Worm (Caenorhabditis elegans) whole organism, young adult: ENCODE results near the gene dpy-2.
A peak's percentile ranks its signal among the peaks of the same experiment; 100 is the strongest.

ENCODE experiments used
- B0019.2 ChIP-seq: fragments of 200-800 bp; sonication (Bioruptor generic); conservative IDR thresholded peaks from 2 replicates; pipeline ENCODE4 v1.3.6; 2022; ENCODE audit warnings: missing genetic modification reagents, missing genetic modification characterization, missing compliant biosample characterization
- B0261.1 ChIP-seq: sonication (generic microtip); optimal IDR thresholded peaks from 2 replicates; lab custom pipeline; 2016; ENCODE audit warnings: mild to moderate bottlenecking, missing genetic modification characterization, moderate library complexity, missing compliant biosample characterization
- D2030.7 ChIP-seq: fragments of 200-800 bp; sonication (Bioruptor generic); IDR thresholded peaks from 2 replicates; pipeline ENCODE4 v1.3.6; 2022; ENCODE audit warnings: missing genetic modification reagents, missing genetic modification characterization, missing compliant biosample characterization
- F33H1.4 ChIP-seq: fragments of 200-800 bp; sonication (Bioruptor generic); IDR thresholded peaks from 2 replicates; pipeline ENCODE4 v1.3.6; 2022; ENCODE audit warnings: missing genetic modification reagents, missing genetic modification characterization, missing compliant biosample characterization
- F37B4.10 ChIP-seq: fragments of 200-800 bp; sonication (Bioruptor generic); IDR thresholded peaks from 2 replicates; pipeline ENCODE4 v1.3.6; 2022; ENCODE audit warnings: missing genetic modification characterization, missing compliant biosample characterization
- F49E8.2 ChIP-seq: sonication (generic microtip); optimal IDR thresholded peaks from 3 replicates; lab custom pipeline; 2017; ENCODE audit warnings: missing genetic modification characterization, mild to moderate bottlenecking, missing compliant biosample characterization, antibody characterized with exemption, moderate library complexity; ENCODE audit not compliant: insufficient read depth
- F52B5.7 ChIP-seq: sonication (generic microtip); optimal IDR thresholded peaks from 2 replicates; lab custom pipeline; 2016; ENCODE audit warnings: mild to moderate bottlenecking, missing genetic modification characterization, missing compliant biosample characterization
- F57A8.1 ChIP-seq: fragments of 200-800 bp; sonication (Bioruptor generic); optimal IDR thresholded peaks from 2 replicates; lab custom pipeline; 2018; ENCODE audit warnings: mild to moderate bottlenecking, missing genetic modification characterization, moderate library complexity, missing compliant biosample characterization
- K12H6.12 ChIP-seq: fragments of 200-800 bp; sonication (Bioruptor generic); optimal IDR thresholded peaks from 2 replicates; lab custom pipeline; 2018; ENCODE audit warnings: mild to moderate bottlenecking, missing genetic modification characterization, missing compliant biosample characterization
- T26A5.8 ChIP-seq: sonication (generic microtip); optimal IDR thresholded peaks from 2 replicates; lab custom pipeline; 2016; ENCODE audit warnings: missing genetic modification characterization, missing compliant biosample characterization
- ZK185.1 ChIP-seq: sonication (generic microtip); optimal IDR thresholded peaks from 2 replicates; lab custom pipeline; 2016; ENCODE audit warnings: mild to moderate bottlenecking, missing genetic modification characterization, missing compliant biosample characterization; ENCODE audit not compliant: poor library complexity, severe bottlenecking
- aptf-2 ChIP-seq: fragments of 200-800 bp; sonication (Bioruptor generic); conservative IDR thresholded peaks from 2 replicates; pipeline ENCODE4 v1.3.6; 2022; ENCODE audit warnings: missing genetic modification reagents, missing genetic modification characterization, missing compliant biosample characterization
- attf-5 ChIP-seq: fragments of 200-800 bp; sonication (Bioruptor generic); optimal IDR thresholded peaks from 2 replicates; lab custom pipeline; 2018; ENCODE audit warnings: mild to moderate bottlenecking, missing genetic modification characterization, missing compliant biosample characterization
- bed-1 ChIP-seq: fragments of 200-800 bp; sonication (Bioruptor generic); IDR thresholded peaks from 2 replicates; pipeline ENCODE4 v1.3.6; 2022; ENCODE audit warnings: missing genetic modification reagents, missing genetic modification characterization, missing compliant biosample characterization
- ceh-27 ChIP-seq: fragments of 200-800 bp; sonication (Bioruptor generic); optimal IDR thresholded peaks from 2 replicates; lab custom pipeline; 2018; ENCODE audit warnings: mild to moderate bottlenecking, missing genetic modification characterization, moderate library complexity, missing compliant biosample characterization
- ceh-40 ChIP-seq: fragments of 200-800 bp; sonication (Bioruptor generic); IDR thresholded peaks from 2 replicates; pipeline ENCODE4 v1.3.6; 2022; ENCODE audit warnings: missing genetic modification characterization, missing compliant biosample characterization
- ceh-58 ChIP-seq: fragments of 200-800 bp; sonication (Bioruptor generic); IDR thresholded peaks from 2 replicates; pipeline ENCODE4 v1.3.6; 2022; ENCODE audit warnings: missing genetic modification characterization, missing compliant biosample characterization
- dox-1 ChIP-seq: fragments of 200-800 bp; sonication (Bioruptor generic); IDR thresholded peaks from 2 replicates; pipeline ENCODE4 v1.3.6; 2022; ENCODE audit warnings: missing genetic modification reagents, missing genetic modification characterization, missing compliant biosample characterization
- efl-1 ChIP-seq: fragments of 150-350 bp; optimal IDR thresholded peaks from 2 replicates; lab custom pipeline; 2014; ENCODE audit warnings: missing biosample characterization, missing genetic modification reagents, missing genetic modification characterization
- ekl-4 ChIP-seq: fragments of 200-800 bp; sonication (Bioruptor generic); IDR thresholded peaks from 2 replicates; pipeline ENCODE4 v1.3.6; 2022; ENCODE audit warnings: missing genetic modification reagents, missing genetic modification characterization, missing compliant biosample characterization
- gei-17 ChIP-seq: fragments of 200-800 bp; sonication (Bioruptor generic); optimal IDR thresholded peaks from 2 replicates; lab custom pipeline; 2018; ENCODE audit warnings: mild to moderate bottlenecking, missing genetic modification characterization, missing compliant biosample characterization
- hlh-12 ChIP-seq: sonication (generic microtip); optimal IDR thresholded peaks from 2 replicates; lab custom pipeline; 2016; ENCODE audit warnings: missing genetic modification characterization, missing compliant biosample characterization
- hmg-1.2 ChIP-seq: fragments of 200-800 bp; sonication (Bioruptor generic); IDR thresholded peaks from 2 replicates; pipeline ENCODE4 v1.3.6; 2022; ENCODE audit warnings: missing genetic modification reagents, missing genetic modification characterization, missing compliant biosample characterization
- hrde-1 ChIP-seq: sonication (generic microtip); optimal IDR thresholded peaks from 2 replicates; lab custom pipeline; 2016; ENCODE audit warnings: missing genetic modification characterization, mild to moderate bottlenecking, missing compliant biosample characterization, moderate library complexity, missing genotype, missing genetic modification reagents, borderline replicate concordance
- hsf-1 ChIP-seq: fragments of 200-800 bp; sonication (Bioruptor generic); IDR thresholded peaks from 2 replicates; pipeline ENCODE4 v1.3.6; 2022; ENCODE audit warnings: missing genetic modification reagents, missing genetic modification characterization, missing compliant biosample characterization
- lag-1 ChIP-seq: fragments of 200-800 bp; sonication (Bioruptor generic); IDR thresholded peaks from 2 replicates; pipeline ENCODE4 v1.3.6; 2022; ENCODE audit warnings: missing genetic modification reagents, missing genetic modification characterization, missing compliant biosample characterization
- let-607 ChIP-seq, 2 experiments: fragments of 200-800 bp in 1 of 2; sonication (Bioruptor generic) in 1 of 2; sonication (generic microtip) in 1 of 2; optimal IDR thresholded peaks; 2 replicates each; lab custom pipeline; 2016 to 2018; ENCODE audit warnings: mild to moderate bottlenecking in 2 of 2, missing compliant biosample characterization in 2 of 2, missing genetic modification characterization in 2 of 2, moderate library complexity in 2 of 2, missing genotype in 1 of 2
- lin-35 ChIP-seq, 3 experiments: fragments of 150-350 bp in 2 of 3; sonication (generic microtip) in 1 of 3; optimal IDR thresholded peaks; 2 replicates each; lab custom pipeline; 2014 to 2018; ENCODE audit warnings: missing biosample characterization in 3 of 3, missing genetic modification characterization in 3 of 3, missing genetic modification reagents in 3 of 3
- lir-1 ChIP-seq: fragments of 200-800 bp; sonication (Bioruptor generic); conservative IDR thresholded peaks from 2 replicates; pipeline ENCODE4 v1.3.6; 2022; ENCODE audit warnings: missing genetic modification reagents, missing genetic modification characterization, missing compliant biosample characterization
- lsl-1 ChIP-seq: fragments of 200-800 bp; sonication (Bioruptor generic); optimal IDR thresholded peaks from 2 replicates; lab custom pipeline; 2018; ENCODE audit warnings: mild to moderate bottlenecking, missing genetic modification characterization, moderate library complexity, missing compliant biosample characterization
- madf-3 ChIP-seq: fragments of 200-800 bp; sonication (Bioruptor generic); IDR thresholded peaks from 2 replicates; pipeline ENCODE4 v1.3.6; 2022; ENCODE audit warnings: missing genetic modification reagents, missing genetic modification characterization, missing compliant biosample characterization
- madf-6 ChIP-seq: fragments of 200-800 bp; sonication (Bioruptor generic); IDR thresholded peaks from 2 replicates; pipeline ENCODE4 v1.3.6; 2022; ENCODE audit warnings: missing genetic modification reagents, missing genetic modification characterization, missing compliant biosample characterization
- mcd-1 ChIP-seq: fragments of 200-800 bp; sonication (Bioruptor generic); IDR thresholded peaks from 2 replicates; pipeline ENCODE4 v1.3.6; 2022; ENCODE audit warnings: missing genetic modification reagents, missing genetic modification characterization, missing compliant biosample characterization
- nfya-1 ChIP-seq: sonication (generic microtip); optimal IDR thresholded peaks from 2 replicates; lab custom pipeline; 2017; ENCODE audit warnings: antibody characterized with exemption, missing compliant biosample characterization, missing genetic modification characterization, borderline replicate concordance; ENCODE audit not compliant: insufficient read depth
- nhr-80 ChIP-seq: sonication (generic microtip); optimal IDR thresholded peaks from 2 replicates; lab custom pipeline; 2016; ENCODE audit warnings: missing genetic modification characterization, missing compliant biosample characterization
- pbrm-1 ChIP-seq: fragments of 200-800 bp; sonication (Bioruptor generic); IDR thresholded peaks from 2 replicates; pipeline ENCODE4 v1.3.6; 2022; ENCODE audit warnings: missing genetic modification reagents, missing genetic modification characterization, missing compliant biosample characterization
- rpc-1 ChIP-seq, 2 experiments: fragments of 150-350 bp in 1 of 2; sonication (generic microtip) in 1 of 2; optimal IDR thresholded peaks; 2 replicates each; lab custom pipeline; 2014 to 2018; ENCODE audit warnings: missing biosample characterization in 1 of 2, missing genetic modification characterization in 1 of 2, missing genetic modification reagents in 1 of 2, missing genotype in 1 of 2
- sea-2 ChIP-seq: fragments of 200-800 bp; sonication (Bioruptor generic); IDR thresholded peaks from 2 replicates; pipeline ENCODE4 v1.3.6; 2022; ENCODE audit warnings: missing genetic modification characterization, missing compliant biosample characterization
- unc-62 ChIP-seq: fragments of 150-350 bp; optimal IDR thresholded peaks from 2 replicates; lab custom pipeline; 2014; ENCODE audit warnings: missing biosample characterization, missing genetic modification reagents, missing genetic modification characterization
- xnd-1 ChIP-seq: sonication (generic microtip); optimal IDR thresholded peaks from 2 replicates; lab custom pipeline; 2016; ENCODE audit warnings: missing genotype, missing genetic modification reagents, missing genetic modification characterization, missing compliant biosample characterization
- zfh-2 ChIP-seq: fragments of 200-800 bp; sonication (Bioruptor generic); conservative IDR thresholded peaks from 2 replicates; pipeline ENCODE4 v1.3.6; 2022; ENCODE audit warnings: missing genetic modification reagents, missing genetic modification characterization, missing compliant biosample characterization

Gene dpy-2

DNA sequence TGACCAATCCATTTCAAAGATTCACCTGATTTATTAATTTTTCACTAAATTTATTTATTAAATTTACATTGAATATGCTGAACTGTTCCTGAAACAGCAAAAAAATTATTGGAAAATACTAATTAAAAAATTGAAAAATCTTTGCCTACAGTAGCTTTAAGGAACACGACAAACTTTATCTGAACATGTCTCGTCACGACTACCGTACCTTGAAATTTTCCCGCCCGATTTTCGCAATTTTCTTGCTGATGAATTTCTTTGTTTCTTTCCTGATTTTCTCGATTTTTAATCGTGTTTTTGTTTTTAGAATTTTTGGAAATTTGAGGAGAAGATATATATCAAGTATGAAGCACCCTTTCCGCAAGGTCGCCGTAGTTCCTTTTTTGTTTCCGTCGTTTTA is 31.2 kb upstream of the dpy-2 start (continued):
- peak in 1 of 3 experiments; percentile 12 for TF ChIP-seq lin-35 (GFP tag; optimal IDR thresholded peaks at IDR 0.05; lab: Kevin White, UChicago)
- no peak for TF ChIP-seq ekl-4 (GFP tag; lab: Robert Waterston, UW)
- TF ChIP-seq aptf-2 (GFP tag; lab: Robert Waterston, UW), result no peak
- no peak for TF ChIP-seq nfya-1 (tag; lab: Kevin White, UChicago)
- TF ChIP-seq hsf-1 (GFP tag; lab: Robert Waterston, UW), result 0 out of 2 replicates have a peak, but pooled peaks have one; percentile 34
- peak; percentile 88 for TF ChIP-seq efl-1 (GFP tag; lab: Kevin White, UChicago)
- no peak for TF ChIP-seq ceh-40 (GFP tag; lab: Robert Waterston, UW)
- peak; percentile 70 for TF ChIP-seq D2030.7
- TF ChIP-seq lir-1 (GFP tag; lab: Robert Waterston, UW), result no peak
- TF ChIP-seq pbrm-1 (GFP tag; lab: Robert Waterston, UW), result 0 out of 2 replicates have a peak, but pooled peaks have one; percentile 46
- peak; percentile 95 for TF ChIP-seq lsl-1
- TF ChIP-seq madf-6 (GFP tag; lab: Robert Waterston, UW), result peak; percentile 92
- TF ChIP-seq F57A8.1 (GFP tag; lab: Kevin White, UChicago), result no peak
- no peak for TF ChIP-seq ceh-27
- TF ChIP-seq F37B4.10 (GFP tag; lab: Robert Waterston, UW), result no peak
- peak; percentile 55 for TF ChIP-seq F49E8.2 (tag; lab: Kevin White, UChicago)
- TF ChIP-seq B0261.1 (tag; lab: Kevin White, UChicago), result no peak
- peak; percentile 81 for TF ChIP-seq xnd-1 (tag; lab: Kevin White, UChicago)
- TF ChIP-seq, all 124 proteins: peak for 16

DNA sequence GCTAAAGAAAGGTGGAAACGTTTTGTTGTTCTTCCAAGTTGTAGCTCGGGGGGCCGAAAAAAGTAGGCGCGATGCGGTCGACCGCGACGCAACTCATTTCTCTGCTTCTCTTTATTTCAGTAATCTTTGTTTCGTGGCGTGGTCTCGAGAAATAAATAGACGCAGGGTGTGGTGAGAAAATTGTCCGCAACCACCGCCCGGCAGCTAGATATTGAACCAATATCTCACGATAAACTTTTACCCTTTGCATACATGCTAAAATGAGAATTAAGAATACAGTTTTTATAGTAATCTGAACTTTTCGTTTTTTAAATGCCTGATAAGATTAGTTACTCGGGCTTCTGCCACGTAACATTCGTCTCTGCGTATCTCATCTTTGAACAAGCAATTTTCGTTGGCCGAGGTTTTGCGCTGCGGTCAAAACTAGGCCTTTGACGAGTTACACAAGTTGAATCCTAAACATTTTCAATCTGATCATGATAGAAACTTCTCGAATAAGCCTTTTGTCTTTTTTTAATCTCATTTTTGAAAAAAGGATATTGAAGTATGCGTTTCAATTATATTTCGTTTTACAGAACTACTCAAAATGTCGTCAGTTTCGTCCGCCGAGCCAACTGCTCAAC is 30.3 kb upstream of the dpy-2 start, which contains the start of gene gyf-1:
TSS of gene gyf-1 (plus strand) at position 573 of the 623 bp plus-strand sequence.
- TF ChIP-seq efl-1 (GFP tag; lab: Kevin White, UChicago) (no peak), lag-1 (no peak), T26A5.8 (tag; lab: Kevin White, UChicago) (no peak), F33H1.4 (GFP tag; lab: Robert Waterston, UW) (no peak), ceh-58 (GFP tag; lab: Robert Waterston, UW) (no peak), B0019.2 (no peak), unc-62 (GFP tag; lab: Kevin White, UChicago) (no peak), rpc-1 (optimal IDR thresholded peaks at IDR 0.05; lab: Kevin White, UChicago) (no peak), rpc-1 (tag; optimal IDR thresholded peaks at IDR 0.05; lab: Kevin White, UChicago) (no peak), madf-3 (GFP tag; lab: Robert Waterston, UW) (peak; percentile 56; the same call in 1 of the 2 replicates), ZK185.1 (tag; lab: Kevin White, UChicago) (peak; percentile 3), gei-17 (GFP tag; lab: Kevin White, UChicago) (no peak), let-607 (tag; optimal IDR thresholded peaks at IDR 0.05; lab: Kevin White, UChicago) (peak in 1 of 2 experiments; percentile 34), ceh-27 (peak; percentile 39), mcd-1 (GFP tag; lab: Robert Waterston, UW) (peak; percentile 13; the same call in 1 of the 2 replicates), zfh-2 (peak; percentile 68; the same call in 1 of the 2 replicates), hrde-1 (no peak), bed-1 (GFP tag; lab: Robert Waterston, UW) (no peak), hlh-12 (tag; lab: Kevin White, UChicago) (no peak), dox-1 (GFP tag; lab: Robert Waterston, UW) (peak; percentile 57; the same call in 1 of the 2 replicates), F52B5.7 (tag; lab: Kevin White, UChicago) (no peak), nhr-80 (tag; lab: Kevin White, UChicago) (peak; percentile 74), hmg-1.2 (peak; percentile 81), attf-5 (peak; percentile 80), lin-35 (GFP tag; optimal IDR thresholded peaks at IDR 0.05; lab: Kevin White, UChicago) (peak in 1 of 3 experiments; percentile 27), sea-2 (GFP tag; lab: Robert Waterston, UW) (no peak), K12H6.12 (tag; lab: Kevin White, UChicago) (peak; percentile 49)
